Worm (Caenorhabditis elegans): Measurements from ENCODE around the gene Y41E3.18.

ce11 chrIV:15037492-15037891, 28.1 kb downstream of the Y41E3.18 start:
- TF ChIP-seq ztf-23 (GFP tag; IDR thresholded peaks at IDR 0.05) (no peak), tab-1 (GFP tag; IDR thresholded peaks at IDR 0.05) (no peak), T22C8.4 (GFP tag; IDR thresholded peaks at IDR 0.05) (no peak), flt-1 (GFP tag; IDR thresholded peaks at IDR 0.05) (no peak), med-1 (GFP tag; optimal IDR thresholded peaks at IDR 0.05; ENCODE audit: insufficient read depth) (no peak), ref-1 (GFP tag; conservative IDR thresholded peaks at IDR 0.05) (no peak), cog-1 (tag; optimal IDR thresholded peaks at IDR 0.05) (no peak), ztf-29 (GFP tag; IDR thresholded peaks at IDR 0.05) (no peak)
